Worm (Caenorhabditis elegans) whole organism, mixed stage, embryonic: ENCODE measurements around the gene C14E2.5.

Source experiments
- blmp-1 ChIP-seq: fragments of 150-350 bp; optimal IDR thresholded peaks from 2 replicates; lab custom pipeline; 2014; ENCODE audit warnings: missing biosample characterization, missing genetic modification characterization
- elt-3 ChIP-seq: fragments of 150-350 bp; optimal IDR thresholded peaks from 2 replicates; lab custom pipeline; 2014; ENCODE audit warnings: missing biosample characterization, missing genetic modification characterization
- ham-2 ChIP-seq: fragments of 200-800 bp; sonication (Bioruptor generic); optimal IDR thresholded peaks from 2 replicates; lab custom pipeline; 2018; ENCODE audit warnings: mild to moderate bottlenecking, missing genetic modification characterization, missing compliant biosample characterization
- lin-13 ChIP-seq: fragments of 150-350 bp; optimal IDR thresholded peaks from 2 replicates; lab custom pipeline; 2014; ENCODE audit warnings: missing biosample characterization, missing genetic modification characterization
- mab-5 ChIP-seq: fragments of 150-350 bp; optimal IDR thresholded peaks from 2 replicates; lab custom pipeline; 2014; ENCODE audit warnings: missing biosample characterization, missing genetic modification characterization
- mep-1 ChIP-seq: fragments of 150-350 bp; optimal IDR thresholded peaks from 2 replicates; lab custom pipeline; 2017; ENCODE audit warnings: missing biosample characterization, missing genetic modification reagents, missing genetic modification characterization, inconsistent platforms
- nhr-237 ChIP-seq: fragments of 150-350 bp; optimal IDR thresholded peaks from 2 replicates; lab custom pipeline; 2014; ENCODE audit warnings: missing biosample characterization, missing genetic modification characterization
- nhr-28 ChIP-seq: fragments of 150-350 bp; optimal IDR thresholded peaks from 2 replicates; lab custom pipeline; 2014; ENCODE audit warnings: missing biosample characterization, missing genetic modification characterization
- pha-4 ChIP-seq: fragments of 150-350 bp; optimal IDR thresholded peaks from 2 replicates; lab custom pipeline; 2018; ENCODE audit warnings: missing biosample characterization, missing genetic modification reagents, missing genetic modification characterization
- snpc-4 ChIP-seq: fragments of 150-350 bp; optimal IDR thresholded peaks from 2 replicates; lab custom pipeline; 2014; ENCODE audit warnings: missing biosample characterization, missing genetic modification characterization
- unc-39 ChIP-seq: fragments of 150-350 bp; optimal IDR thresholded peaks from 2 replicates; lab custom pipeline; 2014; ENCODE audit warnings: missing biosample characterization, missing genetic modification characterization
- unc-62 ChIP-seq: fragments of 150-350 bp; optimal IDR thresholded peaks from 2 replicates; lab custom pipeline; 2014; ENCODE audit warnings: missing biosample characterization, missing genetic modification reagents, missing genetic modification characterization

- TF ChIP-seq ham-2 (GFP tag; lab: Kevin White, UChicago) (no peak), blmp-1 (no peak), mep-1 (tag; lab: Kevin White, UChicago) (no peak), mab-5 (tag; lab: Kevin White, UChicago) (no peak), elt-3 (no peak), unc-39 (no peak), pha-4 (tag; lab: Kevin White, UChicago) (no peak), lin-13 (tag; lab: Kevin White, UChicago) (no peak), unc-62 (no peak), snpc-4 (tag; lab: Kevin White, UChicago) (no peak), nhr-28 (tag; lab: Kevin White, UChicago) (no peak), nhr-237 (tag; lab: Kevin White, UChicago) (no peak)
Observed at ce11 chrX:1850525-1850924, 25.4 kb upstream of the C14E2.5 start.
